Worm (Caenorhabditis elegans) whole organism, L4 larva: ENCODE results near the gene Y59H11AR.10.

Experiments used
- F10B5.3 ChIP-seq: sonication (generic microtip); optimal IDR thresholded peaks from 2 replicates; lab custom pipeline; 2016; ENCODE audit warnings: mild to moderate bottlenecking, missing genetic modification characterization, missing compliant biosample characterization
- F37D6.2 ChIP-seq: sonication (generic microtip); optimal IDR thresholded peaks from 2 replicates; lab custom pipeline; 2016; ENCODE audit warnings: mild to moderate bottlenecking, missing genetic modification characterization, missing compliant biosample characterization
- R02D3.7 ChIP-seq: fragments of 150-350 bp; sonication (generic microtip); optimal IDR thresholded peaks from 3 replicates; lab custom pipeline; 2014; ENCODE audit warnings: missing biosample characterization, missing genetic modification characterization
- T26A8.4 ChIP-seq: fragments of 200-800 bp; sonication (Bioruptor generic); IDR thresholded peaks from 2 replicates; pipeline ENCODE4 v1.3.6; 2022; ENCODE audit warnings: missing genetic modification characterization, missing compliant biosample characterization
- Y5F2A.4 ChIP-seq: fragments of 200-800 bp; sonication (Bioruptor generic); optimal IDR thresholded peaks from 2 replicates; lab custom pipeline; 2018; ENCODE audit warnings: mild to moderate bottlenecking, missing genetic modification characterization, missing compliant biosample characterization
- ZK546.5 ChIP-seq, 2 experiments: sonication (generic microtip); optimal IDR thresholded peaks; 2 replicates each; lab custom pipeline; 2017; ENCODE audit warnings: missing biosample characterization in 2 of 2, missing genetic modification characterization in 2 of 2
- aha-1 ChIP-seq: fragments of 150-350 bp; peaks from one replicate; lab custom pipeline; 2014; ENCODE audit warnings: missing biosample characterization, missing genetic modification characterization
- cey-2 ChIP-seq: sonication (generic microtip); optimal IDR thresholded peaks from 3 replicates; lab custom pipeline; 2017; ENCODE audit warnings: missing genetic modification characterization, mild to moderate bottlenecking, missing compliant biosample characterization, antibody characterized with exemption, borderline replicate concordance; ENCODE audit not compliant: insufficient read depth
- daf-16 ChIP-seq, 3 experiments: sonication (generic microtip); optimal IDR thresholded peaks; 2 replicates each; lab custom pipeline; 2016 to 2017; ENCODE audit warnings: missing genetic modification characterization in 3 of 3, missing genetic modification reagents in 3 of 3, mild to moderate bottlenecking in 2 of 3, missing compliant biosample characterization in 2 of 3, missing biosample characterization in 1 of 3, moderate library complexity in 1 of 3
- daf-8 ChIP-seq: fragments of 200-800 bp; sonication (Bioruptor generic); IDR thresholded peaks from 2 replicates; pipeline ENCODE4 v1.3.6; 2022; ENCODE audit warnings: missing genetic modification characterization, missing compliant biosample characterization
- dmd-6 ChIP-seq: fragments of 200-800 bp; sonication (Bioruptor generic); IDR thresholded peaks from 2 replicates; pipeline ENCODE4 v1.3.6; 2022; ENCODE audit warnings: missing genetic modification reagents, missing genetic modification characterization, missing compliant biosample characterization
- dmd-8 ChIP-seq: fragments of 200-800 bp; sonication (Bioruptor generic); IDR thresholded peaks from 2 replicates; pipeline ENCODE4 v1.3.6; 2022; ENCODE audit warnings: missing genetic modification characterization, missing compliant biosample characterization
- dpl-1 ChIP-seq: fragments of 150-350 bp; optimal IDR thresholded peaks from 2 replicates; lab custom pipeline; 2014; ENCODE audit warnings: missing biosample characterization, missing genetic modification reagents, missing genetic modification characterization
- dve-1 ChIP-seq: sonication (generic microtip); optimal IDR thresholded peaks from 2 replicates; lab custom pipeline; 2017; ENCODE audit warnings: antibody characterized with exemption, mild to moderate bottlenecking, missing genetic modification characterization, missing compliant biosample characterization; ENCODE audit not compliant: insufficient read depth
- hif-1 ChIP-seq, 2 experiments: sonication (generic microtip); optimal IDR thresholded peaks; 2 replicates each; lab custom pipeline; 2016 to 2017; ENCODE audit warnings: missing compliant biosample characterization in 2 of 2, missing genetic modification characterization in 2 of 2, missing genetic modification reagents in 2 of 2, missing genotype in 2 of 2, mild to moderate bottlenecking in 1 of 2
- hlh-11 ChIP-seq: fragments of 200-800 bp; sonication (Bioruptor generic); optimal IDR thresholded peaks from 2 replicates; lab custom pipeline; 2018; ENCODE audit warnings: mild to moderate bottlenecking, missing genetic modification characterization, missing compliant biosample characterization
- hlh-30 ChIP-seq: sonication (generic microtip); optimal IDR thresholded peaks from 2 replicates; lab custom pipeline; 2017; ENCODE audit warnings: antibody characterized with exemption, mild to moderate bottlenecking, missing genetic modification characterization, missing compliant biosample characterization; ENCODE audit not compliant: insufficient read depth
- hmg-1.1 ChIP-seq: fragments of 200-800 bp; sonication (Bioruptor generic); IDR thresholded peaks from 2 replicates; pipeline ENCODE4 v1.3.6; 2022; ENCODE audit warnings: missing genetic modification reagents, missing genetic modification characterization, missing compliant biosample characterization
- lin-1 ChIP-seq: fragments of 200-800 bp; sonication (Bioruptor generic); IDR thresholded peaks from 2 replicates; pipeline ENCODE4 v1.3.6; 2022; ENCODE audit warnings: missing genetic modification reagents, missing genetic modification characterization, missing compliant biosample characterization
- lin-13 ChIP-seq: fragments of 150-350 bp; optimal IDR thresholded peaks from 2 replicates; lab custom pipeline; 2014; ENCODE audit warnings: missing biosample characterization, missing genetic modification reagents, missing genetic modification characterization
- lin-29 ChIP-seq: fragments of 200-800 bp; sonication (Bioruptor generic); IDR thresholded peaks from 2 replicates; pipeline ENCODE4 v1.3.6; 2022; ENCODE audit warnings: missing genetic modification reagents, missing genetic modification characterization, missing compliant biosample characterization
- lin-38 ChIP-seq: fragments of 200-800 bp; sonication (Bioruptor generic); IDR thresholded peaks from 2 replicates; pipeline ENCODE4 v1.3.6; 2022; ENCODE audit warnings: missing genetic modification reagents, missing genetic modification characterization, missing compliant biosample characterization
- madf-9 ChIP-seq: fragments of 200-800 bp; sonication (Bioruptor generic); conservative IDR thresholded peaks from 2 replicates; pipeline ENCODE4 v1.3.6; 2022; ENCODE audit warnings: missing genetic modification reagents, missing genetic modification characterization, missing compliant biosample characterization
- mdl-1 ChIP-seq, 2 experiments: fragments of 150-350 bp in 1 of 2; sonication (generic microtip) in 1 of 2; optimal IDR thresholded peaks; 2 replicates each; lab custom pipeline; 2014 to 2017; ENCODE audit warnings: missing biosample characterization in 2 of 2, missing genetic modification characterization in 2 of 2
- mes-2 ChIP-seq: sonication (generic microtip); optimal IDR thresholded peaks from 2 replicates; lab custom pipeline; 2016; ENCODE audit warnings: missing genotype, mild to moderate bottlenecking, missing genetic modification characterization, missing compliant biosample characterization; ENCODE audit not compliant: poor library complexity, severe bottlenecking
- mxl-3 ChIP-seq: fragments of 200-800 bp; sonication (Bioruptor generic); optimal IDR thresholded peaks from 2 replicates; lab custom pipeline; 2018; ENCODE audit warnings: mild to moderate bottlenecking, missing genetic modification characterization, missing compliant biosample characterization
- nhr-10 ChIP-seq: fragments of 150-350 bp; optimal IDR thresholded peaks from 2 replicates; lab custom pipeline; 2014; ENCODE audit warnings: missing biosample characterization, missing genetic modification characterization
- nhr-102 ChIP-seq: sonication (generic microtip); optimal IDR thresholded peaks from 2 replicates; lab custom pipeline; 2016; ENCODE audit warnings: mild to moderate bottlenecking, missing genetic modification characterization, moderate library complexity, missing compliant biosample characterization
- nhr-25 ChIP-seq: sonication (generic microtip); optimal IDR thresholded peaks from 2 replicates; lab custom pipeline; 2017; ENCODE audit warnings: missing genetic modification characterization, mild to moderate bottlenecking, missing compliant biosample characterization, antibody characterized with exemption, moderate library complexity, borderline replicate concordance; ENCODE audit not compliant: insufficient read depth
- nhr-48 ChIP-seq: sonication (generic microtip); optimal IDR thresholded peaks from 2 replicates; lab custom pipeline; 2016; ENCODE audit warnings: mild to moderate bottlenecking, missing genetic modification characterization, missing compliant biosample characterization
- nhr-6 ChIP-seq: fragments of 150-350 bp; optimal IDR thresholded peaks from 2 replicates; lab custom pipeline; 2014; ENCODE audit warnings: missing biosample characterization, missing genetic modification characterization
- nhr-76 ChIP-seq: fragments of 150-350 bp; optimal IDR thresholded peaks from 2 replicates; lab custom pipeline; 2014; ENCODE audit warnings: missing biosample characterization, missing genetic modification characterization
- nhr-77 ChIP-seq: fragments of 150-350 bp; optimal IDR thresholded peaks from 2 replicates; lab custom pipeline; 2014; ENCODE audit warnings: missing biosample characterization, missing genetic modification characterization
- pha-4 ChIP-seq, 2 experiments: fragments of 150-350 bp in 1 of 2; fragments of 200-800 bp in 1 of 2; sonication (Bioruptor generic) in 1 of 2; IDR thresholded peaks in 1 of 2; optimal IDR thresholded peaks in 1 of 2; 2 replicates each; pipeline versions ENCODE4 v1.3.6 to Lab custom; 2014 to 2022; ENCODE audit warnings: missing genetic modification characterization in 2 of 2, missing genetic modification reagents in 2 of 2, missing biosample characterization in 1 of 2, missing compliant biosample characterization in 1 of 2
- php-3 ChIP-seq: fragments of 200-800 bp; sonication (Bioruptor generic); IDR thresholded peaks from 2 replicates; pipeline ENCODE4 v1.3.6; 2022; ENCODE audit warnings: missing genetic modification reagents, missing genetic modification characterization, missing compliant biosample characterization
- rbr-2 ChIP-seq: sonication (generic microtip); optimal IDR thresholded peaks from 2 replicates; lab custom pipeline; 2016; ENCODE audit warnings: missing genotype, missing genetic modification characterization, missing compliant biosample characterization
- saeg-2 ChIP-seq: fragments of 200-800 bp; sonication (Bioruptor generic); IDR thresholded peaks from 2 replicates; pipeline ENCODE4 v1.3.6; 2022; ENCODE audit warnings: missing genetic modification reagents, missing genetic modification characterization, missing compliant biosample characterization
- set-16 ChIP-seq: fragments of 200-800 bp; sonication (Bioruptor generic); IDR thresholded peaks from 2 replicates; pipeline ENCODE4 v1.3.6; 2022; ENCODE audit warnings: missing genetic modification reagents, missing genetic modification characterization, missing compliant biosample characterization
- skn-1 ChIP-seq: fragments of 150-350 bp; optimal IDR thresholded peaks from 2 replicates; lab custom pipeline; 2014; ENCODE audit warnings: missing biosample characterization, missing genetic modification characterization
- spr-1 ChIP-seq: sonication (generic microtip); optimal IDR thresholded peaks from 2 replicates; lab custom pipeline; 2016; ENCODE audit warnings: mild to moderate bottlenecking, missing genetic modification characterization, missing compliant biosample characterization
- tag-97 ChIP-seq: fragments of 200-800 bp; sonication (Bioruptor generic); IDR thresholded peaks from 2 replicates; pipeline ENCODE4 v1.3.6; 2022; ENCODE audit warnings: missing genetic modification characterization, missing compliant biosample characterization
- tra-1 ChIP-seq: fragments of 200-800 bp; sonication (Bioruptor generic); IDR thresholded peaks from 2 replicates; pipeline ENCODE4 v1.3.6; 2022; ENCODE audit warnings: missing genetic modification reagents, missing genetic modification characterization, missing compliant biosample characterization
- vab-7 ChIP-seq: fragments of 200-800 bp; sonication (Bioruptor generic); IDR thresholded peaks from 2 replicates; pipeline ENCODE4 v1.3.6; 2022; ENCODE audit warnings: missing genetic modification reagents, missing genetic modification characterization, missing compliant biosample characterization
- zip-11 ChIP-seq: fragments of 200-800 bp; sonication (Bioruptor generic); IDR thresholded peaks from 2 replicates; pipeline ENCODE4 v1.3.6; 2022; ENCODE audit warnings: missing genetic modification characterization, missing compliant biosample characterization
- ztf-7 ChIP-seq: fragments of 150-350 bp; optimal IDR thresholded peaks from 2 replicates; lab custom pipeline; 2014; ENCODE audit warnings: missing biosample characterization, missing genetic modification characterization

Y59H11AR.10 gene

DNA sequence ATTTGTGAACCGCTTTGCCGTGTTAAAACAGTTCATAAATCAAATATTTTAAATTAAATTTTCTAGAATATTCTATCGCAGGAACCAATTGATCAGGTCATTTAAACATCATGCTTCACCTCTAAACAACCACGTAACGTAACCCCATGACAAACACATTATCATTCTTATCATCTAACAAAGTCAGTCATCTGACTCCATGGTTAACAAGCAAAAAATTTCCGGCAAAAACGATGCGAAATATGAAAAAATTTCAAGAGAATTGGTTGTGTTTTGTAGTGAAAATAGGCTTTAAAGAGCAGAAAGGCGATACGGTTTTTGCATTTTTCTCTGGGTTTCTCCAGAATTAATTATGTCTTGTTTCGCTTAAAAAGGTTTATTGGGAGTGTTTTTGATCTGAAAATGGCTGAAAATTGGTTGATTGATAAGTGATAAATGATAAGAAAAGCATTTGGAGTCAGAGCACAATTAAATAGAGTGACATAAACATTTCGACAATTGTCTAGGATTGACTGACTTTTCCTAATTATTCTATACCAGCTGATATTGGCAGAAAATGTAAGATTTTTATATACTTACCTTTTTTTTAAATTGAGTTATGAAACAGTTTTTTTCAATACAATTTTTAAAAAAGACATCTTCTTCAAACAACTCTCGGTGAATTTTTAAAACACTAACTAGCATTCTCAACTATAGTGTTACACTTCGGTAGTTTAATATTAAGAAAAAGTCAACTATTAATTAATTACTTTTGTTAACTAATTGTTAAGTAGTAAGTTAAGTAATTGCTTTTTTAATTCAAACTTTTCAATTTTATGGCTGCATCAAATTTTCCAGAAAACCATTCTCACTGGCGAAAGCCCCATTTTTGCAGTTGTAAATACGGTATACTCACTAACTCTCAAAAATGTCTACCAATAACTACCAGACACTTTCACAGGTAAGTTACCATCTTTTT lies 17.6 kb upstream of the Y59H11AR.10 start, which contains the start of gene catp-7 (continued):
- TF ChIP-seq nhr-25 (tag; lab: Kevin White, UChicago) (no peak), R02D3.7 (tag; lab: Kevin White, UChicago) (no peak), T26A8.4 (GFP tag; lab: Robert Waterston, UW) (no peak), F37D6.2 (tag; lab: Kevin White, UChicago) (no peak), vab-7 (GFP tag; lab: Robert Waterston, UW) (no peak), nhr-76 (tag; lab: Kevin White, UChicago) (no peak), lin-29 (GFP tag; lab: Robert Waterston, UW) (no peak), tag-97 (GFP tag; lab: Robert Waterston, UW) (no peak), nhr-77 (peak; percentile 1), dve-1 (peak; percentile 64), ztf-7 (tag; lab: Kevin White, UChicago) (no peak), spr-1 (no peak), saeg-2 (GFP tag; lab: Robert Waterston, UW) (no peak), ZK546.5 (tag; optimal IDR thresholded peaks at IDR 0.05; lab: Kevin White, UChicago) (no peak), cey-2 (no peak), nhr-48 (peak; percentile 39), hlh-30 (tag; lab: Kevin White, UChicago) (peak; percentile 69), nhr-10 (peak; percentile 74), lin-38 (no peak), hlh-11 (tag; lab: Kevin White, UChicago) (peak; percentile 77), daf-16 (GFP tag; optimal IDR thresholded peaks at IDR 0.05; lab: Kevin White, UChicago) (no peak), daf-16 (tag; optimal IDR thresholded peaks at IDR 0.05; lab: Kevin White, UChicago) (peak; percentile 88), skn-1 (no peak), hif-1 (tag; optimal IDR thresholded peaks at IDR 0.05; lab: Kevin White, UChicago) (peak in 1 of 2 experiments; percentile 33), set-16 (no peak), daf-8 (no peak), F10B5.3 (no peak), lin-1 (GFP tag; lab: Robert Waterston, UW) (peak; percentile 11; the same call in 1 of the 2 replicates), madf-9 (GFP tag; lab: Robert Waterston, UW) (no peak), tra-1 (GFP tag; lab: Robert Waterston, UW) (0 out of 2 replicates have a peak, but pooled peaks have one; percentile 6), mes-2 (peak; percentile 3), aha-1 (tag; lab: Kevin White, UChicago) (peak; percentile 38)

- TF ChIP-seq dmd-6 = peak; percentile 53
- TF ChIP-seq rbr-2 (tag; lab: Kevin White, UChicago) = peak; percentile 71
- 0 out of 2 replicates have a peak, but pooled peaks have one; percentile 31 for TF ChIP-seq vab-7 (GFP tag; lab: Robert Waterston, UW)
- peak; percentile 29 for TF ChIP-seq mxl-3 (GFP tag; lab: Kevin White, UChicago)
- peak; percentile 10 for TF ChIP-seq nhr-6 (tag; lab: Kevin White, UChicago)
- peak in 1 of 2 experiments; percentile 26 for TF ChIP-seq mdl-1 (tag; optimal IDR thresholded peaks at IDR 0.05; lab: Kevin White, UChicago)
- TF ChIP-seq hlh-30 (tag; lab: Kevin White, UChicago) = peak; percentile 50
- TF ChIP-seq mes-2 = no peak
- peak; percentile 33 for TF ChIP-seq dve-1
- TF ChIP-seq hif-1 (tag; optimal IDR thresholded peaks at IDR 0.05; lab: Kevin White, UChicago) = peak in 1 of 2 experiments; percentile 23
- no peak for TF ChIP-seq zip-11 (GFP tag; lab: Robert Waterston, UW)
- peak in 1 of 2 experiments; percentile 20 for TF ChIP-seq daf-16 (GFP tag; optimal IDR thresholded peaks at IDR 0.05; lab: Kevin White, UChicago)
- peak; percentile 10 for TF ChIP-seq daf-16 (tag; optimal IDR thresholded peaks at IDR 0.05; lab: Kevin White, UChicago)
- TF ChIP-seq aha-1 (tag; lab: Kevin White, UChicago) = peak; percentile 89
- 0 out of 2 replicates have a peak, but pooled peaks have one; percentile 12 for TF ChIP-seq php-3 (GFP tag; lab: Robert Waterston, UW)
- peak; percentile 50 for TF ChIP-seq lin-13
- no peak for TF ChIP-seq pha-4 (GFP tag; IDR thresholded peaks at IDR 0.05; lab: Robert Waterston, UW)
- TF ChIP-seq pha-4 (tag; optimal IDR thresholded peaks at IDR 0.05; lab: Kevin White, UChicago) = peak; percentile 40
- TF ChIP-seq hmg-1.1 (GFP tag; lab: Robert Waterston, UW) = no peak; the same call in 1 of the 2 replicates
- TF ChIP-seq nhr-102 (tag; lab: Kevin White, UChicago) = peak; percentile 21
- TF ChIP-seq Y5F2A.4 (GFP tag; lab: Kevin White, UChicago) = no peak
- TF ChIP-seq hlh-11 (tag; lab: Kevin White, UChicago) = peak; percentile 71
- no peak for TF ChIP-seq dmd-8
- peak; percentile 54 for TF ChIP-seq dpl-1
Observed at ce11 chrIV:8587057-8587456, 15.9 kb upstream of the Y59H11AR.10 start.
